Worm (Caenorhabditis elegans): Measurements from ENCODE around the gene F40A3.6.

The F40A3.6 gene

ce11 chrV:7904389-7904788 is 10.7 kb upstream of the F40A3.6 start:
- no peak for TF ChIP-seq attf-6 (GFP tag; IDR thresholded peaks at IDR 0.05)
- no peak for TF ChIP-seq hmg-1.2 (GFP tag; IDR thresholded peaks at IDR 0.05)
- TF ChIP-seq nhr-120 (GFP tag; IDR thresholded peaks at IDR 0.05), result no peak
- TF ChIP-seq mcd-1 (GFP tag; IDR thresholded peaks at IDR 0.05), result no peak
- no peak for TF ChIP-seq ztf-26 (tag; optimal IDR thresholded peaks at IDR 0.05)
- no peak for TF ChIP-seq Y53G8AR.9 (GFP tag; conservative IDR thresholded peaks at IDR 0.05)
- no peak for TF ChIP-seq rpc-1 (optimal IDR thresholded peaks at IDR 0.05)
- TF ChIP-seq rpc-1 (tag; optimal IDR thresholded peaks at IDR 0.05), result no peak
- TF ChIP-seq dpl-1 (GFP tag; optimal IDR thresholded peaks at IDR 0.05), result no peak
- TF ChIP-seq snpc-3.4 (tag; optimal IDR thresholded peaks at IDR 0.05), result no peak
- TF ChIP-seq let-607 (tag; optimal IDR thresholded peaks at IDR 0.05), result no peak
- TF ChIP-seq bed-2 (GFP tag; IDR thresholded peaks at IDR 0.05), result no peak
- TF ChIP-seq let-526 (GFP tag; IDR thresholded peaks at IDR 0.05), result no peak
- no peak for TF ChIP-seq ets-4 (GFP tag; optimal IDR thresholded peaks at IDR 0.05)
- no peak for TF ChIP-seq nfya-1 (tag; optimal IDR thresholded peaks at IDR 0.05; ENCODE audit: borderline replicate concordance, insufficient read depth)
- TF ChIP-seq sdz-38 (tag; optimal IDR thresholded peaks at IDR 0.05), result no peak
- TF ChIP-seq madf-3 (GFP tag; IDR thresholded peaks at IDR 0.05), result no peak
- TF ChIP-seq nhr-179 (tag; optimal IDR thresholded peaks at IDR 0.05), result no peak
- no peak for TF ChIP-seq hrde-1 (tag; optimal IDR thresholded peaks at IDR 0.05; ENCODE audit: borderline replicate concordance)

DNA sequence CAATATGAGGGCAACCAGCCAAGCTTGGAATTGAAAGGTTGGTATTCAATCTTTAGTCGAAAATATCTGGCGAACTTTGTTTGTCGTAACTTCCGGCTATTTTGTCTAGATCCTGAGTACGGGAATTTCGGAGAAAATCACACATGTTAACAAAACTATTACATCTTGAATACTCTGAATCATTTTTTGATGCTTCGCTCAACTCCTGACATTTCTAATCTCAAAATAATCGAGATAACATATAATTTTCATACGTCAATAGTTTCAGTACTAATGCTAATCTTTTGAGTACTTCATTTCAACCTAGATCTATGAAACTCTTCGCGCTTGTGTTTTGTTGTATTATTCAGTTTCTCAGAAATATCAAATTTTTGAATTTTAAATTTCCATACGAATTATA is 7.6 kb upstream of the F40A3.6 start:
- TF ChIP-seq Y53F4B.3 (GFP tag; IDR thresholded peaks at IDR 0.05) (no peak), F23B12.7 (tag; optimal IDR thresholded peaks at IDR 0.05; ENCODE audit: insufficient read depth) (no peak), ceh-40 (GFP tag; IDR thresholded peaks at IDR 0.05) (no peak), ets-4 (GFP tag; optimal IDR thresholded peaks at IDR 0.05) (no peak), mel-28 (tag; optimal IDR thresholded peaks at IDR 0.05; ENCODE audit: borderline replicate concordance) (no peak), aptf-2 (GFP tag; conservative IDR thresholded peaks at IDR 0.05) (no peak)

ce11 chrV:7899761-7900160 is 6.1 kb upstream of the F40A3.6 start, which contains the start of gene F40A3.7:
Gene F40A3.7 (minus strand): TSS chrV:7899861.
- TF ChIP-seq C17E4.6 (GFP tag; IDR thresholded peaks at IDR 0.05) (no peak), dox-1 (GFP tag; IDR thresholded peaks at IDR 0.05) (no peak), repo-1 (tag; optimal IDR thresholded peaks at IDR 0.05) (no peak), lin-26 (GFP tag; IDR thresholded peaks at IDR 0.05) (no peak), ZK185.1 (tag; optimal IDR thresholded peaks at IDR 0.05; ENCODE audit: poor library complexity, severe bottlenecking) (no peak), cebp-2 (GFP tag; IDR thresholded peaks at IDR 0.05) (no peak), hrde-1 (tag; optimal IDR thresholded peaks at IDR 0.05; ENCODE audit: borderline replicate concordance) (no peak), T26A5.8 (tag; optimal IDR thresholded peaks at IDR 0.05) (no peak), F55B11.4 (tag; optimal IDR thresholded peaks at IDR 0.05; ENCODE audit: borderline replicate concordance, insufficient read depth) (no peak), ama-1 (optimal IDR thresholded peaks at IDR 0.05) (no peak), ama-1 (GFP tag; optimal IDR thresholded peaks at IDR 0.05) (no peak)

DNA sequence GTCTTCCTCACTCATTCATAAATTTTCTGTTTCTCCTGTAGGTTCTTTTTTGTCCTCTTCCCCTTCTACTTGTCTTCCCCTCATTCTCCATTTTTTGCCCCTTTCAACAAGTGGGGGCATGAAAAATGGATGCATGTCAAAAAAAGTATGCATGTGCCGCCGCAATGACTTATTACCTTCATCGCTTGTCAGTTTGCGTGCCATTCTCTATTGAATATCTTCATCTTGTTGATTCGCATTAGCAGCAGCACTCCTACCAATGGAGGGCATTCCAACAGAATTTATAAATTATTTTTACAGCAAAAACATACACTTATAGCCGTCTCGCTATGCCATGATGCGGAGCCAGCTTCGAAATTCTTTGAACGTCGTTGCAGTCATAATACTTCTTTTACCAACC is 2.4 kb downstream of the F40A3.6 start, which contains the start of gene F40A3.1:
Gene F40A3.1 (plus strand): TSS at position 301 of the 400 bp plus-strand sequence.
- TF ChIP-seq hsf-1 (GFP tag; IDR thresholded peaks at IDR 0.05) (no peak), nhr-27 (tag; optimal IDR thresholded peaks at IDR 0.05) (no peak), ceh-91 (GFP tag; IDR thresholded peaks at IDR 0.05) (no peak), ZK185.1 (tag; optimal IDR thresholded peaks at IDR 0.05; ENCODE audit: poor library complexity, severe bottlenecking) (no peak), mes-4 (tag; optimal IDR thresholded peaks at IDR 0.05) (no peak), snpc-3.4 (tag; optimal IDR thresholded peaks at IDR 0.05) (no peak), somi-1 (GFP tag; optimal IDR thresholded peaks at IDR 0.05) (no peak), lin-26 (GFP tag; IDR thresholded peaks at IDR 0.05) (no peak), F57C9.4 (tag; optimal IDR thresholded peaks at IDR 0.05) (no peak), C17E4.6 (GFP tag; IDR thresholded peaks at IDR 0.05) (no peak), hrde-1 (tag; optimal IDR thresholded peaks at IDR 0.05; ENCODE audit: borderline replicate concordance) (no peak), egrh-3 (GFP tag; IDR thresholded peaks at IDR 0.05) (no peak), rcor-1 (GFP tag; IDR thresholded peaks at IDR 0.05) (no peak), rec-8 (tag; optimal IDR thresholded peaks at IDR 0.05) (no peak), attf-3 (GFP tag; conservative IDR thresholded peaks at IDR 0.05) (no peak), mxl-1 (tag; optimal IDR thresholded peaks at IDR 0.05) (no peak)
